Fruit fly (Drosophila melanogaster) whole organism, embryonic: ENCODE data around the gene Asator.
A peak's percentile ranks its signal among the peaks of the same experiment; 100 is the strongest.

Experiments used
- Aef1 ChIP-seq: fragments of 200-800 bp; sonication (Bioruptor generic); IDR thresholded peaks from 3 replicates; pipeline ENCODE4 v1.3.6; 2022; ENCODE audit warnings: missing biosample characterization, missing genetic modification characterization
- B-H2 ChIP-seq: fragments of 200-800 bp; sonication (Bioruptor generic); optimal IDR thresholded peaks from 2 replicates; lab custom pipeline; 2018; ENCODE audit warnings: missing biosample characterization, mild to moderate bottlenecking, missing genetic modification characterization
- CG10366 ChIP-seq: fragments of 200-800 bp; sonication (Bioruptor generic); IDR thresholded peaks from 2 replicates; pipeline ENCODE4 v1.3.6; 2022; ENCODE audit warnings: missing biosample characterization, missing genetic modification characterization
- CG12071 ChIP-seq: fragments of 200-800 bp; sonication (Bioruptor generic); optimal IDR thresholded peaks from 3 replicates; lab custom pipeline; 2018; ENCODE audit warnings: missing biosample characterization, mild to moderate bottlenecking, missing genetic modification characterization
- CG12155 ChIP-seq: fragments of 200-800 bp; sonication (Bioruptor generic); optimal IDR thresholded peaks from 3 replicates; lab custom pipeline; 2016; ENCODE audit warnings: missing biosample characterization, missing genetic modification characterization
- CG12659 ChIP-seq: fragments of 200-800 bp; sonication (Bioruptor generic); optimal IDR thresholded peaks from 3 replicates; lab custom pipeline; 2017; ENCODE audit warnings: mild to moderate bottlenecking, missing biosample characterization, missing genetic modification reagents, missing genetic modification characterization
- CG14710 ChIP-seq: fragments of 200-800 bp; sonication (Bioruptor generic); optimal IDR thresholded peaks from 3 replicates; lab custom pipeline; 2019; ENCODE audit warnings: missing biosample characterization, mild to moderate bottlenecking, missing genetic modification characterization, moderate library complexity
- CG15073 ChIP-seq: fragments of 200-800 bp; sonication (Bioruptor generic); optimal IDR thresholded peaks from 2 replicates; lab custom pipeline; 2016; ENCODE audit warnings: missing biosample characterization, missing genetic modification characterization
- CG16779 ChIP-seq: fragments of 200-800 bp; sonication (Bioruptor generic); IDR thresholded peaks from 2 replicates; pipeline ENCODE4 v1.3.6; 2022; ENCODE audit warnings: missing biosample characterization, missing genetic modification characterization
- CG17385 ChIP-seq: fragments of 200-800 bp; sonication (Bioruptor generic); optimal IDR thresholded peaks from 3 replicates; lab custom pipeline; 2018; ENCODE audit warnings: missing biosample characterization, mild to moderate bottlenecking, missing genetic modification characterization
- CG18011 ChIP-seq: fragments of 200-800 bp; sonication (Bioruptor generic); optimal IDR thresholded peaks from 2 replicates; lab custom pipeline; 2017; ENCODE audit warnings: missing biosample characterization, missing genetic modification characterization, mild to moderate bottlenecking, moderate library complexity, missing genotype
- CG2678 ChIP-seq: fragments of 200-800 bp; sonication (Bioruptor generic); optimal IDR thresholded peaks from 3 replicates; lab custom pipeline; 2019; ENCODE audit warnings: missing biosample characterization, mild to moderate bottlenecking, missing genetic modification characterization, moderate library complexity
- CG2889 ChIP-seq: fragments of 200-800 bp; sonication (Bioruptor generic); IDR thresholded peaks from 3 replicates; pipeline ENCODE4 v1.3.6; 2022; ENCODE audit warnings: missing biosample characterization, missing genetic modification characterization
- CG32532 ChIP-seq: fragments of 200-800 bp; sonication (Bioruptor generic); IDR thresholded peaks from 2 replicates; pipeline ENCODE4 v1.3.6; 2022; ENCODE audit warnings: missing biosample characterization, missing genetic modification characterization
- CG6813 ChIP-seq: fragments of 200-800 bp; sonication (Bioruptor generic); optimal IDR thresholded peaks from 2 replicates; lab custom pipeline; 2017; ENCODE audit warnings: missing biosample characterization, missing genetic modification characterization, mild to moderate bottlenecking, moderate library complexity, missing genetic modification reagents
- CG7745 ChIP-seq: fragments of 200-800 bp; sonication (Bioruptor generic); optimal IDR thresholded peaks from 2 replicates; lab custom pipeline; 2018; ENCODE audit warnings: missing biosample characterization, mild to moderate bottlenecking, missing genetic modification characterization, moderate library complexity
- CG8944 ChIP-seq: fragments of 200-800 bp; sonication (Bioruptor generic); optimal IDR thresholded peaks from 3 replicates; lab custom pipeline; 2016; ENCODE audit warnings: missing biosample characterization, missing genetic modification characterization
- CG9876 ChIP-seq: fragments of 200-800 bp; sonication (Bioruptor generic); optimal IDR thresholded peaks from 2 replicates; lab custom pipeline; 2016; ENCODE audit warnings: missing biosample characterization, missing genetic modification characterization
- D19B ChIP-seq: fragments of 200-800 bp; sonication (Bioruptor generic); optimal IDR thresholded peaks from 2 replicates; lab custom pipeline; 2017; ENCODE audit warnings: missing biosample characterization, mild to moderate bottlenecking, missing genetic modification characterization
- Dfd ChIP-seq, 2 experiments: fragments of >200 bp; optimal IDR thresholded peaks; 2 replicates each; lab custom pipeline; 2017; ENCODE audit warnings: missing biosample characterization in 2 of 2, missing genetic modification characterization in 2 of 2
- Dip3 ChIP-seq: fragments of 200-800 bp; sonication (Bioruptor generic); optimal IDR thresholded peaks from 3 replicates; lab custom pipeline; 2016; ENCODE audit warnings: missing biosample characterization, missing genetic modification characterization
- Dll ChIP-seq: fragments of 200-800 bp; sonication (Bioruptor generic); IDR thresholded peaks from 4 replicates; pipeline ENCODE4 v1.3.6; 2022; ENCODE audit warnings: missing biosample characterization, missing genetic modification characterization; ENCODE audit not compliant: partially characterized antibody
- Fer2 ChIP-seq: fragments of 200-800 bp; sonication (Bioruptor generic); optimal IDR thresholded peaks from 2 replicates; lab custom pipeline; 2018; ENCODE audit warnings: missing biosample characterization, mild to moderate bottlenecking, missing genetic modification characterization, moderate library complexity
- Gug ChIP-seq: fragments of 200-800 bp; sonication (Bioruptor generic); IDR thresholded peaks from 4 replicates; pipeline ENCODE4 v1.3.6; 2022; ENCODE audit warnings: missing biosample characterization, missing genetic modification characterization
- Hr51 ChIP-seq, 2 experiments: fragments of 200-800 bp; sonication (Bioruptor generic); optimal IDR thresholded peaks; 2 replicates in 1 of 2; 3 replicates in 1 of 2; lab custom pipeline; 2016 to 2018; ENCODE audit warnings: missing biosample characterization in 2 of 2, missing genetic modification characterization in 2 of 2, mild to moderate bottlenecking in 1 of 2, moderate library complexity in 1 of 2
- Kr ChIP-seq: fragments of 200-800 bp; sonication (Bioruptor generic); optimal IDR thresholded peaks from 2 replicates; lab custom pipeline; 2017; ENCODE audit warnings: missing biosample characterization, mild to moderate bottlenecking, missing genetic modification characterization
- PHDP ChIP-seq: fragments of 200-800 bp; sonication (Bioruptor generic); optimal IDR thresholded peaks from 3 replicates; lab custom pipeline; 2018; ENCODE audit warnings: missing biosample characterization, mild to moderate bottlenecking, missing genetic modification characterization, moderate library complexity
- Trl ChIP-seq, 3 experiments: fragments of >200 bp in 2 of 3; fragments of 200-800 bp in 1 of 3; sonication (Bioruptor generic) in 1 of 3; optimal IDR thresholded peaks; 2 replicates in 1 of 3; 3 replicates in 2 of 3; lab custom pipeline; 2016 to 2017; ENCODE audit warnings: missing biosample characterization in 1 of 3, missing genetic modification characterization in 1 of 3
- az2 ChIP-seq: fragments of 200-800 bp; sonication (Bioruptor generic); optimal IDR thresholded peaks from 3 replicates; lab custom pipeline; 2016; ENCODE audit warnings: missing biosample characterization, missing genetic modification characterization
- bowl ChIP-seq: fragments of 200-800 bp; sonication (Bioruptor generic); IDR thresholded peaks from 2 replicates; pipeline ENCODE4 v1.3.6; 2022; ENCODE audit warnings: missing biosample characterization, missing genetic modification characterization
- cg ChIP-seq: fragments of 200-800 bp; sonication (Bioruptor generic); optimal IDR thresholded peaks from 3 replicates; lab custom pipeline; 2019; ENCODE audit warnings: missing biosample characterization, mild to moderate bottlenecking, missing genetic modification characterization, moderate library complexity
- crc ChIP-seq: fragments of 200-800 bp; sonication (Bioruptor generic); optimal IDR thresholded peaks from 2 replicates; lab custom pipeline; 2016; ENCODE audit warnings: missing biosample characterization, missing genetic modification characterization
- da ChIP-seq: fragments of 200-800 bp; sonication (Bioruptor generic); optimal IDR thresholded peaks from 2 replicates; lab custom pipeline; 2016; ENCODE audit warnings: missing biosample characterization, missing genetic modification characterization
- dm ChIP-seq: fragments of 200-800 bp; sonication (Bioruptor generic); optimal IDR thresholded peaks from 3 replicates; lab custom pipeline; 2016; ENCODE audit warnings: missing biosample characterization, missing genetic modification characterization
- exex ChIP-seq: fragments of 200-800 bp; sonication (Bioruptor generic); optimal IDR thresholded peaks from 4 replicates; lab custom pipeline; 2018; ENCODE audit warnings: missing biosample characterization, mild to moderate bottlenecking, missing genetic modification characterization, moderate library complexity
- fd96Cb ChIP-seq: fragments of 200-800 bp; sonication (Bioruptor generic); optimal IDR thresholded peaks from 2 replicates; lab custom pipeline; 2018; ENCODE audit warnings: missing biosample characterization, mild to moderate bottlenecking, missing genetic modification characterization, moderate library complexity
- gem ChIP-seq: fragments of 200-800 bp; sonication (Bioruptor generic); optimal IDR thresholded peaks from 2 replicates; lab custom pipeline; 2019; ENCODE audit warnings: missing biosample characterization, mild to moderate bottlenecking, missing genetic modification characterization, moderate library complexity
- gro ChIP-seq: fragments of 200-800 bp; sonication (Bioruptor generic); optimal IDR thresholded peaks from 2 replicates; lab custom pipeline; 2016; ENCODE audit warnings: missing biosample characterization, missing genetic modification characterization
- h ChIP-seq: fragments of >200 bp; optimal IDR thresholded peaks from 2 replicates; lab custom pipeline; 2017
- ind ChIP-seq: fragments of 200-800 bp; sonication (Bioruptor generic); optimal IDR thresholded peaks from 3 replicates; lab custom pipeline; 2016; ENCODE audit warnings: missing biosample characterization, missing genetic modification characterization
- odd ChIP-seq: fragments of 200-800 bp; sonication (Bioruptor generic); optimal IDR thresholded peaks from 2 replicates; lab custom pipeline; 2017; ENCODE audit warnings: missing biosample characterization, mild to moderate bottlenecking, missing genetic modification characterization
- pho ChIP-seq: fragments of 200-800 bp; sonication (Bioruptor generic); optimal IDR thresholded peaks from 2 replicates; lab custom pipeline; 2016; ENCODE audit warnings: missing biosample characterization, missing genetic modification characterization
- pnt ChIP-seq: fragments of 200-800 bp; sonication (Bioruptor generic); optimal IDR thresholded peaks from 3 replicates; lab custom pipeline; 2016; ENCODE audit warnings: missing biosample characterization, missing genetic modification characterization
- rib ChIP-seq: fragments of 200-800 bp; sonication (Bioruptor generic); IDR thresholded peaks from 2 replicates; pipeline ENCODE4 v1.3.6; 2022; ENCODE audit warnings: missing biosample characterization, missing genetic modification characterization
- row ChIP-seq: fragments of 200-800 bp; sonication (Bioruptor generic); IDR thresholded peaks from 3 replicates; pipeline ENCODE4 v1.3.6; 2022; ENCODE audit warnings: missing biosample characterization, missing genetic modification characterization
- schlank ChIP-seq: fragments of 200-800 bp; sonication (Bioruptor generic); optimal IDR thresholded peaks from 2 replicates; lab custom pipeline; 2018; ENCODE audit warnings: missing biosample characterization, mild to moderate bottlenecking, missing genetic modification characterization
- sd ChIP-seq: fragments of 200-800 bp; sonication (Bioruptor generic); optimal IDR thresholded peaks from 3 replicates; lab custom pipeline; 2018; ENCODE audit warnings: missing biosample characterization, mild to moderate bottlenecking, missing genetic modification characterization, moderate library complexity
- tup ChIP-seq: fragments of 200-800 bp; sonication (Bioruptor generic); optimal IDR thresholded peaks from 2 replicates; lab custom pipeline; 2016; ENCODE audit warnings: missing biosample characterization, mild to moderate bottlenecking, missing genetic modification characterization, moderate library complexity
- tx ChIP-seq: fragments of 200-800 bp; sonication (Bioruptor generic); optimal IDR thresholded peaks from 2 replicates; lab custom pipeline; 2016; ENCODE audit warnings: missing biosample characterization, missing genetic modification characterization

Asator gene

dm6 chr4:488828-489560 lies at the start of gene Asator (continued):
- TF ChIP-seq CG32532 (GFP tag; lab: Robert Waterston, UW) (no peak; the same call in 1 of the 2 replicates), rib (peak; percentile 54; the same call in 1 of the 2 replicates), CG12659 (GFP tag; lab: Kevin White, UChicago) (peak; percentile 40), B-H2 (GFP tag; lab: Kevin White, UChicago) (peak; percentile 48), CG17385 (GFP tag; lab: Kevin White, UChicago) (peak; percentile 49), CG16779 (GFP tag; lab: Robert Waterston, UW) (peak; percentile 61; the same call in 1 of the 2 replicates), Dll (peak; percentile 45; the same call in 1 of the 4 replicates), bowl (GFP tag; lab: Robert Waterston, UW) (0 out of 2 replicates have a peak, but pooled peaks have one; percentile 32), pho (GFP tag; lab: Kevin White, UChicago) (peak; percentile 43), row (GFP tag; lab: Robert Waterston, UW) (peak; percentile 92), CG14710 (tag; lab: Kevin White, UChicago) (peak; percentile 45), CG7745 (tag; lab: Kevin White, UChicago) (peak; percentile 0), CG6813 (GFP tag; lab: Kevin White, UChicago) (peak; percentile 59), Kr (GFP tag; lab: Kevin White, UChicago) (peak; percentile 48), dm (peak; percentile 32), Trl (optimal IDR thresholded peaks at IDR 0.05; lab: Kevin White, UChicago) (no peak), Trl (GFP tag; optimal IDR thresholded peaks at IDR 0.05; lab: Kevin White, UChicago) (peak; percentile 78), tx (peak; percentile 51), Dfd (GFP tag; optimal IDR thresholded peaks at IDR 0.05; lab: Kevin White, UChicago) (no peak), Fer2 (tag; lab: Kevin White, UChicago) (peak; percentile 11), CG9876 (GFP tag; lab: Kevin White, UChicago) (peak; percentile 20), PHDP (tag; lab: Kevin White, UChicago) (peak; percentile 51), sd (tag; lab: Kevin White, UChicago) (peak; percentile 92), gem (peak; percentile 67), Hr51 (GFP tag; optimal IDR thresholded peaks at IDR 0.05; lab: Kevin White, UChicago) (peak; percentile 56 to 70), odd (GFP tag; lab: Kevin White, UChicago) (peak; percentile 26), CG10366 (GFP tag; lab: Robert Waterston, UW) (peak; percentile 41; the same call in 1 of the 2 replicates), h (lab: Kevin White, UChicago) (no peak), Dip3 (GFP tag; lab: Kevin White, UChicago) (peak; percentile 41), CG8944 (peak; percentile 73), CG12071 (GFP tag; lab: Kevin White, UChicago) (peak; percentile 55), gro (GFP tag; lab: Kevin White, UChicago) (peak; percentile 39), crc (peak; percentile 34), Gug (GFP tag; lab: Robert Waterston, UW) (peak; percentile 77; the same call in 2 of the 4 replicates), da (no peak), CG15073 (no peak), cg (GFP tag; lab: Kevin White, UChicago) (peak; percentile 94), CG2889 (GFP tag; lab: Robert Waterston, UW) (no peak; the same call in 2 of the 3 replicates), ind (peak; percentile 73), Aef1 (GFP tag; lab: Robert Waterston, UW) (no peak), D19B (peak; percentile 9), tup (GFP tag; lab: Kevin White, UChicago) (no peak), fd96Cb (tag; lab: Kevin White, UChicago) (peak; percentile 53), CG18011 (no peak), az2 (GFP tag; lab: Kevin White, UChicago) (peak; percentile 69), CG12155 (GFP tag; lab: Kevin White, UChicago) (peak; percentile 64), CG2678 (tag; lab: Kevin White, UChicago) (peak; percentile 69), schlank (tag; lab: Kevin White, UChicago) (peak; percentile 48), pnt (GFP tag; lab: Kevin White, UChicago) (peak; percentile 45), exex (tag; lab: Kevin White, UChicago) (peak; percentile 14)
